Worm (Caenorhabditis elegans) whole organism, L2 larva: ENCODE measurements around the gene F42A9.11.

Experiments
- C34F6.9 ChIP-seq: fragments of 150-350 bp; optimal IDR thresholded peaks from 2 replicates; lab custom pipeline; 2014; ENCODE audit warnings: missing biosample characterization, missing genetic modification characterization
- F13H6.1 ChIP-seq: sonication (generic microtip); optimal IDR thresholded peaks from 2 replicates; lab custom pipeline; 2016; ENCODE audit warnings: missing genetic modification characterization, missing compliant biosample characterization
- Y55F3AM.14 ChIP-seq: fragments of 200-800 bp; sonication (Bioruptor generic); optimal IDR thresholded peaks from 2 replicates; lab custom pipeline; 2018; ENCODE audit warnings: mild to moderate bottlenecking, missing genetic modification characterization, missing compliant biosample characterization
- ZK546.5 ChIP-seq: sonication (generic microtip); optimal IDR thresholded peaks from 2 replicates; lab custom pipeline; 2017; ENCODE audit warnings: missing biosample characterization, missing genetic modification characterization
- alr-1 ChIP-seq: fragments of 150-350 bp; optimal IDR thresholded peaks from 2 replicates; lab custom pipeline; 2014; ENCODE audit warnings: missing biosample characterization, missing genetic modification characterization
- ama-1 ChIP-seq: fragments of 150-350 bp; optimal IDR thresholded peaks from 2 replicates; lab custom pipeline; 2018; ENCODE audit warnings: inconsistent platforms
- blmp-1 ChIP-seq: sonication (generic microtip); optimal IDR thresholded peaks from 2 replicates; lab custom pipeline; 2017; ENCODE audit warnings: missing genetic modification characterization, mild to moderate bottlenecking, missing compliant biosample characterization, antibody characterized with exemption, moderate library complexity; ENCODE audit not compliant: insufficient read depth
- ceh-16 ChIP-seq: fragments of 150-350 bp; optimal IDR thresholded peaks from 2 replicates; lab custom pipeline; 2014; ENCODE audit warnings: missing biosample characterization, missing genetic modification characterization
- ceh-82 ChIP-seq: fragments of 150-350 bp; optimal IDR thresholded peaks from 2 replicates; lab custom pipeline; 2014; ENCODE audit warnings: missing biosample characterization, missing genetic modification characterization
- crh-2 ChIP-seq: sonication (generic microtip); optimal IDR thresholded peaks from 2 replicates; lab custom pipeline; 2017; ENCODE audit warnings: missing biosample characterization, missing genetic modification characterization
- dmd-4 ChIP-seq: sonication (generic microtip); optimal IDR thresholded peaks from 2 replicates; lab custom pipeline; 2017; ENCODE audit warnings: missing biosample characterization, missing genetic modification characterization
- egl-27 ChIP-seq: sonication (generic microtip); optimal IDR thresholded peaks from 3 replicates; lab custom pipeline; 2017; ENCODE audit warnings: missing biosample characterization, missing genetic modification reagents, missing genetic modification characterization
- elt-1 ChIP-seq: fragments of 150-350 bp; optimal IDR thresholded peaks from 2 replicates; lab custom pipeline; 2014; ENCODE audit warnings: missing biosample characterization, missing genetic modification characterization
- elt-3 ChIP-seq: sonication (generic microtip); optimal IDR thresholded peaks from 2 replicates; lab custom pipeline; 2017; ENCODE audit warnings: missing biosample characterization, missing genetic modification characterization
- fos-1 ChIP-seq: fragments of 150-350 bp; optimal IDR thresholded peaks from 2 replicates; lab custom pipeline; 2014; ENCODE audit warnings: missing biosample characterization, missing genetic modification characterization
- gmeb-1 ChIP-seq: fragments of 150-350 bp; optimal IDR thresholded peaks from 2 replicates; lab custom pipeline; 2014; ENCODE audit warnings: missing biosample characterization, missing genetic modification characterization
- lin-13 ChIP-seq: fragments of 150-350 bp; optimal IDR thresholded peaks from 2 replicates; lab custom pipeline; 2014; ENCODE audit warnings: missing biosample characterization, missing genetic modification reagents, missing genetic modification characterization
- lin-39 ChIP-seq: fragments of 150-350 bp; optimal IDR thresholded peaks from 2 replicates; lab custom pipeline; 2014; ENCODE audit warnings: missing biosample characterization, missing genetic modification reagents, missing genetic modification characterization
- lsy-2 ChIP-seq, 2 experiments: fragments of 150-350 bp in 1 of 2; sonication (generic microtip) in 1 of 2; optimal IDR thresholded peaks; 2 replicates each; lab custom pipeline; 2014 to 2017; ENCODE audit warnings: missing biosample characterization in 2 of 2, missing genetic modification characterization in 2 of 2
- mab-5 ChIP-seq: fragments of 150-350 bp; optimal IDR thresholded peaks from 2 replicates; lab custom pipeline; 2014; ENCODE audit warnings: missing biosample characterization, missing genetic modification characterization
- mbf-1 ChIP-seq: sonication (generic microtip); optimal IDR thresholded peaks from 2 replicates; lab custom pipeline; 2017; ENCODE audit warnings: missing biosample characterization, missing genetic modification characterization
- mdl-1 ChIP-seq, 2 experiments: fragments of 150-350 bp in 1 of 2; sonication (generic microtip) in 1 of 2; optimal IDR thresholded peaks; 2 replicates each; lab custom pipeline; 2017; ENCODE audit warnings: missing biosample characterization in 2 of 2, missing genetic modification characterization in 2 of 2
- nhr-10 ChIP-seq: sonication (generic microtip); optimal IDR thresholded peaks from 2 replicates; lab custom pipeline; 2017; ENCODE audit warnings: missing biosample characterization, missing genetic modification characterization
- nhr-11 ChIP-seq: fragments of 150-350 bp; optimal IDR thresholded peaks from 2 replicates; lab custom pipeline; 2014; ENCODE audit warnings: missing biosample characterization, missing genetic modification characterization
- nhr-12 ChIP-seq: fragments of 150-350 bp; optimal IDR thresholded peaks from 2 replicates; lab custom pipeline; 2014; ENCODE audit warnings: missing biosample characterization, missing genetic modification characterization
- nhr-129 ChIP-seq: fragments of 150-350 bp; optimal IDR thresholded peaks from 2 replicates; lab custom pipeline; 2014; ENCODE audit warnings: missing biosample characterization, missing genetic modification characterization
- nhr-21 ChIP-seq: fragments of 150-350 bp; optimal IDR thresholded peaks from 2 replicates; lab custom pipeline; 2014; ENCODE audit warnings: missing biosample characterization, missing genetic modification characterization
- nhr-23 ChIP-seq: fragments of 150-350 bp; optimal IDR thresholded peaks from 2 replicates; lab custom pipeline; 2014; ENCODE audit warnings: missing biosample characterization, missing genetic modification reagents, missing genetic modification characterization
- nhr-237 ChIP-seq: fragments of 150-350 bp; optimal IDR thresholded peaks from 2 replicates; lab custom pipeline; 2014; ENCODE audit warnings: missing biosample characterization, missing genetic modification characterization
- nhr-25 ChIP-seq: fragments of 150-350 bp; sonication (generic microtip); optimal IDR thresholded peaks from 3 replicates; lab custom pipeline; 2014; ENCODE audit warnings: missing biosample characterization, missing genetic modification characterization
- nhr-6 ChIP-seq: fragments of 150-350 bp; optimal IDR thresholded peaks from 2 replicates; lab custom pipeline; 2014; ENCODE audit warnings: missing biosample characterization, missing genetic modification characterization
- sem-4 ChIP-seq: fragments of 150-350 bp; optimal IDR thresholded peaks from 2 replicates; lab custom pipeline; 2014; ENCODE audit warnings: missing biosample characterization, missing genetic modification reagents, missing genetic modification characterization
- skn-1 ChIP-seq: sonication (generic microtip); optimal IDR thresholded peaks from 2 replicates; lab custom pipeline; 2017; ENCODE audit warnings: missing biosample characterization, missing genetic modification characterization
- sma-3 ChIP-seq: sonication (generic microtip); optimal IDR thresholded peaks from 2 replicates; lab custom pipeline; 2016; ENCODE audit warnings: missing genetic modification reagents, missing genetic modification characterization, missing compliant biosample characterization
- sma-9 ChIP-seq, 2 experiments: fragments of 150-350 bp in 1 of 2; sonication (generic microtip) in 1 of 2; optimal IDR thresholded peaks; 2 replicates each; lab custom pipeline; 2014 to 2016; ENCODE audit warnings: missing genetic modification characterization in 2 of 2, mild to moderate bottlenecking in 1 of 2, missing biosample characterization in 1 of 2, missing compliant biosample characterization in 1 of 2, missing genetic modification reagents in 1 of 2, moderate library complexity in 1 of 2
- snpc-4 ChIP-seq: fragments of 150-350 bp; optimal IDR thresholded peaks from 2 replicates; lab custom pipeline; 2014; ENCODE audit warnings: missing biosample characterization, missing genetic modification characterization
- unc-55 ChIP-seq: fragments of 150-350 bp; sonication (generic microtip); optimal IDR thresholded peaks from 3 replicates; lab custom pipeline; 2014; ENCODE audit warnings: missing biosample characterization, missing genetic modification reagents, missing genetic modification characterization
- unc-62 ChIP-seq: fragments of 150-350 bp; optimal IDR thresholded peaks from 2 replicates; lab custom pipeline; 2014; ENCODE audit warnings: missing biosample characterization, missing genetic modification reagents, missing genetic modification characterization
- zag-1 ChIP-seq: fragments of 150-350 bp; optimal IDR thresholded peaks from 2 replicates; lab custom pipeline; 2014; ENCODE audit warnings: missing biosample characterization, missing genetic modification characterization
- ztf-1 ChIP-seq: fragments of 200-800 bp; sonication (Bioruptor generic); conservative IDR thresholded peaks from 2 replicates; pipeline ENCODE4 v1.3.6; 2022; ENCODE audit warnings: missing genetic modification characterization, missing compliant biosample characterization
- ztf-11 ChIP-seq: sonication (generic microtip); optimal IDR thresholded peaks from 2 replicates; lab custom pipeline; 2017; ENCODE audit warnings: missing biosample characterization, missing genetic modification characterization
- ztf-4 ChIP-seq: fragments of 150-350 bp; optimal IDR thresholded peaks from 2 replicates; lab custom pipeline; 2014; ENCODE audit warnings: missing biosample characterization, missing genetic modification characterization

Gene F42A9.11

DNA sequence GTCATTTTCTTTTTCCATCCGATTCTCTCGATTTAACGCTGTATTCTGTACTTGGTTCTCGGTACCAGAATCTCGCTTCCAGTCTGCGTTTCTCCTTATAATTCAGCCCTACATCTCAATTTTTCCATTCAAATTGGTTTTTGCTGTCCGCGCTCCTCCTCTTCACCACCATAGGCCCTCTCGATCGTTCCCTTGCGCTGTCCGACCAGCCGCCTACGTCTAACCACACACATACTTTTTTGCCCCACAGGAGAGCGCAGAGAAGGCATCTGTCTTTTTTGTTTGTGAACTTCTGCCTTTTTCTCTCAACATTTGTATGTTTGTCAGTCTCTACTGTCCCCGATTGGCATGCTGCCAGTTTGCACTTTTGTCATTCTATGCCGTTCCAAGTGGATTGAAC lies at the start of gene F42A9.11:
Gene F42A9.11 (plus strand): TSS at position 310 of the 400 bp plus-strand sequence.
- TF ChIP-seq sem-4, result peak; percentile 19
- no peak for TF ChIP-seq elt-3 (tag; lab: Kevin White, UChicago)
- peak; percentile 61 for TF ChIP-seq F13H6.1
- peak; percentile 55 for TF ChIP-seq sma-3 (GFP tag; lab: Kevin White, UChicago)
- TF ChIP-seq nhr-129 (tag; lab: Kevin White, UChicago), result peak; percentile 55
- peak; percentile 46 for TF ChIP-seq C34F6.9
- peak in 1 of 2 experiments; percentile 1 for TF ChIP-seq lsy-2 (tag; optimal IDR thresholded peaks at IDR 0.05; lab: Kevin White, UChicago)
- peak; percentile 57 for TF ChIP-seq fos-1 (tag; lab: Kevin White, UChicago)
- TF ChIP-seq sma-9 (GFP tag; optimal IDR thresholded peaks at IDR 0.05; lab: Kevin White, UChicago), result peak; percentile 4
- no peak for TF ChIP-seq sma-9 (tag; optimal IDR thresholded peaks at IDR 0.05; lab: Kevin White, UChicago)
- peak; percentile 16 for TF ChIP-seq egl-27 (tag; lab: Kevin White, UChicago)
- no peak for TF ChIP-seq elt-1
- peak; percentile 50 for TF ChIP-seq nhr-25 (tag; lab: Kevin White, UChicago)
- TF ChIP-seq blmp-1 (tag; lab: Kevin White, UChicago), result peak; percentile 53
- TF ChIP-seq ztf-4, result no peak

DNA sequence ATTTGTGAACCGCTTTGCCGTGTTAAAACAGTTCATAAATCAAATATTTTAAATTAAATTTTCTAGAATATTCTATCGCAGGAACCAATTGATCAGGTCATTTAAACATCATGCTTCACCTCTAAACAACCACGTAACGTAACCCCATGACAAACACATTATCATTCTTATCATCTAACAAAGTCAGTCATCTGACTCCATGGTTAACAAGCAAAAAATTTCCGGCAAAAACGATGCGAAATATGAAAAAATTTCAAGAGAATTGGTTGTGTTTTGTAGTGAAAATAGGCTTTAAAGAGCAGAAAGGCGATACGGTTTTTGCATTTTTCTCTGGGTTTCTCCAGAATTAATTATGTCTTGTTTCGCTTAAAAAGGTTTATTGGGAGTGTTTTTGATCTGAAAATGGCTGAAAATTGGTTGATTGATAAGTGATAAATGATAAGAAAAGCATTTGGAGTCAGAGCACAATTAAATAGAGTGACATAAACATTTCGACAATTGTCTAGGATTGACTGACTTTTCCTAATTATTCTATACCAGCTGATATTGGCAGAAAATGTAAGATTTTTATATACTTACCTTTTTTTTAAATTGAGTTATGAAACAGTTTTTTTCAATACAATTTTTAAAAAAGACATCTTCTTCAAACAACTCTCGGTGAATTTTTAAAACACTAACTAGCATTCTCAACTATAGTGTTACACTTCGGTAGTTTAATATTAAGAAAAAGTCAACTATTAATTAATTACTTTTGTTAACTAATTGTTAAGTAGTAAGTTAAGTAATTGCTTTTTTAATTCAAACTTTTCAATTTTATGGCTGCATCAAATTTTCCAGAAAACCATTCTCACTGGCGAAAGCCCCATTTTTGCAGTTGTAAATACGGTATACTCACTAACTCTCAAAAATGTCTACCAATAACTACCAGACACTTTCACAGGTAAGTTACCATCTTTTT lies 42.1 kb upstream of the F42A9.11 start, which contains the start of gene catp-7:
Gene catp-7 (plus strand): TSS at position 908 of the 958 bp plus-strand sequence.
- TF ChIP-seq nhr-129 (tag; lab: Kevin White, UChicago), result peak; percentile 23
- no peak for TF ChIP-seq nhr-21
- TF ChIP-seq egl-27 (tag; lab: Kevin White, UChicago), result no peak
- no peak for TF ChIP-seq C34F6.9
- no peak for TF ChIP-seq ztf-4
- TF ChIP-seq ceh-82 (tag; lab: Kevin White, UChicago), result no peak
- TF ChIP-seq nhr-23, result no peak
- TF ChIP-seq nhr-6 (tag; lab: Kevin White, UChicago), result no peak
- TF ChIP-seq F13H6.1, result peak; percentile 6
- no peak for TF ChIP-seq ama-1
- no peak for TF ChIP-seq mdl-1 (tag; optimal IDR thresholded peaks at IDR 0.05; lab: Kevin White, UChicago)
- no peak for TF ChIP-seq lin-39 (tag; lab: Kevin White, UChicago)
- TF ChIP-seq alr-1, result no peak
- TF ChIP-seq skn-1 (tag; lab: Kevin White, UChicago), result no peak
- TF ChIP-seq sma-3 (GFP tag; lab: Kevin White, UChicago), result peak; percentile 25
- TF ChIP-seq snpc-4 (tag; lab: Kevin White, UChicago), result no peak
- no peak for TF ChIP-seq nhr-11 (tag; lab: Kevin White, UChicago)
- no peak for TF ChIP-seq unc-55 (GFP tag; lab: Kevin White, UChicago)
- no peak for TF ChIP-seq nhr-10
- TF ChIP-seq fos-1 (tag; lab: Kevin White, UChicago), result peak; percentile 56
- peak; percentile 77 for TF ChIP-seq crh-2 (tag; lab: Kevin White, UChicago)
- TF ChIP-seq mab-5 (tag; lab: Kevin White, UChicago), result no peak
- no peak for TF ChIP-seq nhr-12 (tag; lab: Kevin White, UChicago)
- TF ChIP-seq ceh-16 (tag; lab: Kevin White, UChicago), result no peak
- no peak for TF ChIP-seq dmd-4 (tag; lab: Kevin White, UChicago)
- TF ChIP-seq gmeb-1 (tag; lab: Kevin White, UChicago), result peak; percentile 43
- TF ChIP-seq lin-13 (GFP tag; lab: Kevin White, UChicago), result no peak
- no peak for TF ChIP-seq ztf-11 (tag; lab: Kevin White, UChicago)
- TF ChIP-seq nhr-25 (tag; lab: Kevin White, UChicago), result no peak
- TF ChIP-seq sem-4, result no peak
- TF ChIP-seq sma-9 (GFP tag; optimal IDR thresholded peaks at IDR 0.05; lab: Kevin White, UChicago), result no peak
- no peak for TF ChIP-seq sma-9 (tag; optimal IDR thresholded peaks at IDR 0.05; lab: Kevin White, UChicago)

DNA sequence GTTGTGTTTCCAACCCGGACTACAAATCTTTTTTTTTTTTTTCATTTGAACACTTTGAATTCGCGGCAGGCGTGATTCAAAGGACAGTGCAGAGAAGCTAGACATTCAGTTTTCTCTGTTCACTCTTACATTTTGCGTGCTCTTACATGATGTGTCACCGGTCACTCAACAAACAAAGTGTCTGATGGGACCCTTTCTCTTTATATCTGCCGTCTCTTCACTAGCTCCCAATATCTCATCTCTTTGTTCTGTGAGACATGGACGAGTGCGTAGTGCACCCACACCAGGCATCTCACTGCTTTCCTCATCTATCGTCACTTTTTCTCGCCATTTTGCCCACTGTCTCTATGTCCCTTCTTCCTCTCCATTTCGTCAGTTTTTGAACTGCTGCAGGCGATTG lies 40.4 kb upstream of the F42A9.11 start:
- peak; percentile 1 for TF ChIP-seq ceh-82 (tag; lab: Kevin White, UChicago)
- TF ChIP-seq elt-1, result no peak
- peak; percentile 70 for TF ChIP-seq zag-1 (tag; lab: Kevin White, UChicago)
- TF ChIP-seq dmd-4 (tag; lab: Kevin White, UChicago), result no peak
- peak; percentile 95 for TF ChIP-seq F13H6.1
- TF ChIP-seq ztf-4, result peak; percentile 35
- TF ChIP-seq elt-3 (tag; lab: Kevin White, UChicago), result no peak
- peak; percentile 55 for TF ChIP-seq fos-1 (tag; lab: Kevin White, UChicago)
- TF ChIP-seq nhr-10, result no peak
- TF ChIP-seq unc-55 (GFP tag; lab: Kevin White, UChicago), result peak; percentile 25
- no peak for TF ChIP-seq crh-2 (tag; lab: Kevin White, UChicago)
- peak; percentile 66 for TF ChIP-seq sem-4
- TF ChIP-seq ZK546.5 (tag; lab: Kevin White, UChicago), result no peak
- no peak for TF ChIP-seq nhr-237
- peak; percentile 43 for TF ChIP-seq nhr-6 (tag; lab: Kevin White, UChicago)
- peak; percentile 94 for TF ChIP-seq sma-9 (GFP tag; optimal IDR thresholded peaks at IDR 0.05; lab: Kevin White, UChicago)
- TF ChIP-seq sma-9 (tag; optimal IDR thresholded peaks at IDR 0.05; lab: Kevin White, UChicago), result no peak
- no peak for TF ChIP-seq lin-39 (tag; lab: Kevin White, UChicago)
- no peak for TF ChIP-seq mab-5 (tag; lab: Kevin White, UChicago)
- TF ChIP-seq C34F6.9, result peak; percentile 39
- TF ChIP-seq nhr-12 (tag; lab: Kevin White, UChicago), result no peak
- no peak for TF ChIP-seq nhr-25 (tag; lab: Kevin White, UChicago)
- TF ChIP-seq mdl-1 (tag; optimal IDR thresholded peaks at IDR 0.05; lab: Kevin White, UChicago), result peak; percentile 19 to 40
- no peak for TF ChIP-seq nhr-23
- no peak for TF ChIP-seq mbf-1 (tag; lab: Kevin White, UChicago)
- TF ChIP-seq unc-62 (GFP tag; lab: Kevin White, UChicago), result peak; percentile 77
- TF ChIP-seq lin-13 (GFP tag; lab: Kevin White, UChicago), result peak; percentile 22
- TF ChIP-seq Y55F3AM.14 (GFP tag; lab: Kevin White, UChicago), result peak; percentile 19
- TF ChIP-seq snpc-4 (tag; lab: Kevin White, UChicago), result no peak
- TF ChIP-seq ztf-1, result no peak
- peak; percentile 76 for TF ChIP-seq nhr-129 (tag; lab: Kevin White, UChicago)
